Worm (Caenorhabditis elegans): ENCODE results near the gene cdh-4.

Gene cdh-4

DNA sequence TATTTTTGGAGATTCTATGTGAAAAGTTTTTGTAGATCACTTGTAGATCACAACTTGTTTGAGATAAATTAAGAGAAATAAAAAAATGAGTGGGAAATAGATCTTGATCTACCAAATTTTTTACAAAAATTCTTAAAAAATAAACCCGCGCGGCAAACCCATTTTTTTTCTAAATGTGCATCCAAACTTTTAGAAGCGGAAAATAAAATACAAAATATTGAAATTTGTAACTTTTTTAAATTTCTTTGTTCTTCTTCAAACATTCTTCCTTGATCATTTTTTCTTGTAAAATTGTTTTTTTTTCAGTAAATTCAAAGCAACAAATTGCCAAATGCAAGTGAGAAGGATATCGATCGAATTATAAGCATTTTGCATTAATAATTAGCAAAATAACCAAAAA is at the start of gene cdh-4:
TSS of gene cdh-4 (plus strand) at position 301 of the 400 bp plus-strand sequence.
- no peak for TF ChIP-seq ets-7 (tag; optimal IDR thresholded peaks at IDR 0.05)
- TF ChIP-seq sea-1 (GFP tag; conservative IDR thresholded peaks at IDR 0.05): no peak
- no peak for TF ChIP-seq ceh-36 (tag; optimal IDR thresholded peaks at IDR 0.05)
- TF ChIP-seq tbx-37 (GFP tag; conservative IDR thresholded peaks at IDR 0.05): no peak
- no peak for TF ChIP-seq tra-4 (tag; optimal IDR thresholded peaks at IDR 0.05)
- no peak for TF ChIP-seq hmg-4 (GFP tag; optimal IDR thresholded peaks at IDR 0.05)
- no peak for TF ChIP-seq B0310.2 (tag; optimal IDR thresholded peaks at IDR 0.05)
- TF ChIP-seq hmbx-1 (tag; optimal IDR thresholded peaks at IDR 0.05): no peak
- TF ChIP-seq flt-1 (GFP tag; IDR thresholded peaks at IDR 0.05): no peak
- TF ChIP-seq tbx-11 (GFP tag; IDR thresholded peaks at IDR 0.05): no peak

- TF ChIP-seq tbx-37 (GFP tag; conservative IDR thresholded peaks at IDR 0.05): peak; percentile 95
- TF ChIP-seq pes-1 (GFP tag; IDR thresholded peaks at IDR 0.05): peak; percentile 96
- peak; percentile 96 for TF ChIP-seq hmg-4 (GFP tag; optimal IDR thresholded peaks at IDR 0.05)
- TF ChIP-seq F13C5.2 (tag; optimal IDR thresholded peaks at IDR 0.05): peak; percentile 92
- peak; percentile 88 for TF ChIP-seq ceh-13 (GFP tag; optimal IDR thresholded peaks at IDR 0.05)
- peak; percentile 85 for TF ChIP-seq B0310.2 (tag; optimal IDR thresholded peaks at IDR 0.05)
- TF ChIP-seq aly-1 (tag; optimal IDR thresholded peaks at IDR 0.05): peak; percentile 97
- TF ChIP-seq ets-7 (tag; optimal IDR thresholded peaks at IDR 0.05): peak; percentile 89
- TF ChIP-seq hmbx-1 (tag; optimal IDR thresholded peaks at IDR 0.05): peak; percentile 80
- peak; percentile 96 for TF ChIP-seq ceh-36 (tag; optimal IDR thresholded peaks at IDR 0.05)
- peak; percentile 84 for TF ChIP-seq ama-1 (optimal IDR thresholded peaks at IDR 0.05)
- TF ChIP-seq sea-1 (GFP tag; conservative IDR thresholded peaks at IDR 0.05): peak; percentile 98
- peak; percentile 81 for TF ChIP-seq tra-4 (tag; optimal IDR thresholded peaks at IDR 0.05)
- peak; percentile 96 for TF ChIP-seq flt-1 (GFP tag; IDR thresholded peaks at IDR 0.05)
- peak; percentile 95 for TF ChIP-seq scrt-1 (GFP tag; IDR thresholded peaks at IDR 0.05)
- peak; percentile 89 for TF ChIP-seq hnd-1 (tag; optimal IDR thresholded peaks at IDR 0.05)
- TF ChIP-seq tbx-11 (GFP tag; IDR thresholded peaks at IDR 0.05): peak; percentile 95
These were observed 49.4 kb upstream of the cdh-4 start for ce11 chrIII:4470793-4471192.

DNA sequence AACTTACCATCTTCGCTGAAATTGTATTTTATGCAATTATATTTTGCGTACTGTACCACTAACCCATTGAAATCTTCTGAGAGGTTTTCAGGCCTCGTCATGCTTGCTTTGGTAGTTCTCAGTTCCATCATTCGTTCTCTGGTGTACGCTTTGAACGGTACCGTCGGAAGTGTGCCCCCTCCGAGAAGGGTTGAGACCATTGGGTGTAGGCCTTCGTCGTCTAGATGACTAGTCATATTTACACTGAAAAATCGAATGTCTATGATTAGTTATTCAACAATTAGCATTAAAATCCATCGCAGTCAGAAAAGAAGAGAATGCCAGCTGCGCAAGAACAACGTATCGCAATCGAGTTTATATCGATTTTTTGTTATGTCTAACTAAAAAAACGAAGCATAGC is 45.2 kb upstream of the cdh-4 start, which contains the start of gene ifet-1:
TSS of gene ifet-1 (minus strand) at position 243 of the 400 bp plus-strand sequence.
- no peak for TF ChIP-seq scrt-1 (GFP tag; IDR thresholded peaks at IDR 0.05)
- TF ChIP-seq B0310.2 (tag; optimal IDR thresholded peaks at IDR 0.05): no peak
- TF ChIP-seq tbx-11 (GFP tag; IDR thresholded peaks at IDR 0.05): no peak
- no peak for TF ChIP-seq F13C5.2 (tag; optimal IDR thresholded peaks at IDR 0.05)
- no peak for TF ChIP-seq flt-1 (GFP tag; IDR thresholded peaks at IDR 0.05)
- TF ChIP-seq pes-1 (GFP tag; IDR thresholded peaks at IDR 0.05): no peak
- TF ChIP-seq tbx-37 (GFP tag; conservative IDR thresholded peaks at IDR 0.05): no peak
- TF ChIP-seq ets-7 (tag; optimal IDR thresholded peaks at IDR 0.05): no peak
- no peak for TF ChIP-seq aly-1 (tag; optimal IDR thresholded peaks at IDR 0.05)
- TF ChIP-seq hmg-4 (GFP tag; optimal IDR thresholded peaks at IDR 0.05): no peak
- no peak for TF ChIP-seq ceh-36 (tag; optimal IDR thresholded peaks at IDR 0.05)
- TF ChIP-seq hnd-1 (tag; optimal IDR thresholded peaks at IDR 0.05): no peak

- TF ChIP-seq aly-1 (tag; optimal IDR thresholded peaks at IDR 0.05) (no peak), scrt-1 (GFP tag; IDR thresholded peaks at IDR 0.05) (no peak), ama-1 (optimal IDR thresholded peaks at IDR 0.05) (no peak), hmbx-1 (tag; optimal IDR thresholded peaks at IDR 0.05) (no peak), F13C5.2 (tag; optimal IDR thresholded peaks at IDR 0.05) (peak; percentile 92), ceh-13 (GFP tag; optimal IDR thresholded peaks at IDR 0.05) (no peak), tra-4 (tag; optimal IDR thresholded peaks at IDR 0.05) (no peak), B0310.2 (tag; optimal IDR thresholded peaks at IDR 0.05) (peak; percentile 5), hmg-4 (GFP tag; optimal IDR thresholded peaks at IDR 0.05) (peak; percentile 44), sea-1 (GFP tag; conservative IDR thresholded peaks at IDR 0.05) (peak; percentile 52; the same call in 1 of the 2 replicates), tbx-37 (GFP tag; conservative IDR thresholded peaks at IDR 0.05) (no peak), pes-1 (GFP tag; IDR thresholded peaks at IDR 0.05) (peak; percentile 68), flt-1 (GFP tag; IDR thresholded peaks at IDR 0.05) (peak; percentile 67), hnd-1 (tag; optimal IDR thresholded peaks at IDR 0.05) (peak; percentile 27), ceh-36 (tag; optimal IDR thresholded peaks at IDR 0.05) (peak; percentile 52), tbx-11 (GFP tag; IDR thresholded peaks at IDR 0.05) (peak; percentile 50; the same call in 1 of the 2 replicates), ets-7 (tag; optimal IDR thresholded peaks at IDR 0.05) (no peak)
These were observed 44.7 kb upstream of the cdh-4 start, which contains the start of gene rps-1 for ce11 chrIII:4475428-4475968. Gene rps-1 (plus strand): TSS chrIII:4475918.

DNA sequence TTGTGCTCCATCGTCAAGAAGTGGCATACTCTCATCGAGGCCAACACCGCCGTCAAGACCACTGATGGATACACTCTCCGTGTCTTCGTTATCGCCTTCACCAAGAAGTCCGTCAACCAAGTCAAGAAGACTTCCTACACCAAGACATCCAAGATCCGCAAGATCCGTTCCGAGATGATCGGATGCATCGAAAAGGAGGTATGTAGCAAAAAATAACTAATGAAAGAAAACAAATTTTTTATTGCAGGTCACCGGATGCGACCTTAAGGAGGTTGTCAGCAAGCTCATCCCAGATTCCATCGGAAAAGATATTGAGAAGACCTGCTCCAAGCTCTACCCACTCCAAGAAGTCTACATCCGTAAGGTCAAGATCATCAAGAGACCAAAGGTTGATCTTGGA is 43.8 kb upstream of the cdh-4 start:
- TF ChIP-seq aly-1 (tag; optimal IDR thresholded peaks at IDR 0.05): no peak
- no peak for TF ChIP-seq hmbx-1 (tag; optimal IDR thresholded peaks at IDR 0.05)
- no peak for TF ChIP-seq hnd-1 (tag; optimal IDR thresholded peaks at IDR 0.05)
- TF ChIP-seq flt-1 (GFP tag; IDR thresholded peaks at IDR 0.05): no peak
- TF ChIP-seq sea-1 (GFP tag; conservative IDR thresholded peaks at IDR 0.05): no peak
- no peak for TF ChIP-seq tbx-11 (GFP tag; IDR thresholded peaks at IDR 0.05)
- TF ChIP-seq ama-1 (optimal IDR thresholded peaks at IDR 0.05): no peak
- no peak for TF ChIP-seq scrt-1 (GFP tag; IDR thresholded peaks at IDR 0.05)
- TF ChIP-seq tra-4 (tag; optimal IDR thresholded peaks at IDR 0.05): no peak
- no peak for TF ChIP-seq hmg-4 (GFP tag; optimal IDR thresholded peaks at IDR 0.05)
- no peak for TF ChIP-seq B0310.2 (tag; optimal IDR thresholded peaks at IDR 0.05)
- TF ChIP-seq ceh-13 (GFP tag; optimal IDR thresholded peaks at IDR 0.05): no peak
- no peak for TF ChIP-seq ceh-36 (tag; optimal IDR thresholded peaks at IDR 0.05)
- TF ChIP-seq F13C5.2 (tag; optimal IDR thresholded peaks at IDR 0.05): no peak
- no peak for TF ChIP-seq tbx-37 (GFP tag; conservative IDR thresholded peaks at IDR 0.05)
- no peak for TF ChIP-seq ets-7 (tag; optimal IDR thresholded peaks at IDR 0.05)
- TF ChIP-seq pes-1 (GFP tag; IDR thresholded peaks at IDR 0.05): no peak

DNA sequence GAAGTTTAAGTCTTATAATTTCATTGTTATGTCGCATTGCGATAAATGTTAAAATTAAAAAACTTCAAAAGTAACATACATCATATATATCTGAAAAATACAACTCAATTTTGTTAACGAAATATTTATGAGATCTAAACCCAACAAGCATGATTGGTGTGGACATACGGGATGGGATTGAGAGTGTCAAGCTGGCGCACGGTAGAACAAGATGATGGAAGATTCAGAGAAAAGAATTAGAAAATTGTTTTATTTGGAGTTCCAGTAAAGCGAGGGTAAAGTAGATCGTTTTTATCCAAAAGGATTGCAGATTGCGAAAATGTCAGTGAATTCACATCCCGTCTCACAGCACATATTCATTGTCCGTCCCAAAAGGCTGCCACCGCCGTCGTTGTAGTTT is 43.4 kb upstream of the cdh-4 start:
- TF ChIP-seq ama-1 (optimal IDR thresholded peaks at IDR 0.05): no peak
- TF ChIP-seq B0310.2 (tag; optimal IDR thresholded peaks at IDR 0.05): no peak
- TF ChIP-seq tbx-11 (GFP tag; IDR thresholded peaks at IDR 0.05): no peak
- TF ChIP-seq aly-1 (tag; optimal IDR thresholded peaks at IDR 0.05): no peak
- TF ChIP-seq F13C5.2 (tag; optimal IDR thresholded peaks at IDR 0.05): no peak
- no peak for TF ChIP-seq tbx-37 (GFP tag; conservative IDR thresholded peaks at IDR 0.05)
- no peak for TF ChIP-seq hmg-4 (GFP tag; optimal IDR thresholded peaks at IDR 0.05)
- TF ChIP-seq tra-4 (tag; optimal IDR thresholded peaks at IDR 0.05): no peak
- no peak for TF ChIP-seq scrt-1 (GFP tag; IDR thresholded peaks at IDR 0.05)
- no peak for TF ChIP-seq sea-1 (GFP tag; conservative IDR thresholded peaks at IDR 0.05)
- TF ChIP-seq ceh-13 (GFP tag; optimal IDR thresholded peaks at IDR 0.05): no peak
- no peak for TF ChIP-seq pes-1 (GFP tag; IDR thresholded peaks at IDR 0.05)
- no peak for TF ChIP-seq hnd-1 (tag; optimal IDR thresholded peaks at IDR 0.05)
- no peak for TF ChIP-seq flt-1 (GFP tag; IDR thresholded peaks at IDR 0.05)
- no peak for TF ChIP-seq ets-7 (tag; optimal IDR thresholded peaks at IDR 0.05)
- no peak for TF ChIP-seq hmbx-1 (tag; optimal IDR thresholded peaks at IDR 0.05)
- no peak for TF ChIP-seq ceh-36 (tag; optimal IDR thresholded peaks at IDR 0.05)
